Fruit fly (Drosophila melanogaster) whole organism: Measurements from ENCODE around the gene CG9692.

Experiments used
- CG8478 ChIP-seq: fragments of >200 bp; optimal IDR thresholded peaks from 2 replicates; lab custom pipeline; 2018; ENCODE audit warnings: inconsistent platforms
- pan ChIP-seq: fragments of >200 bp; optimal IDR thresholded peaks from 2 replicates; lab custom pipeline; 2017

- TF ChIP-seq pan: no peak
- no peak for TF ChIP-seq CG8478 (lab: Kevin White, UChicago)
These were observed 45.0 kb downstream of the CG9692 start for dm6 chr3L:16749726-16750125.
